Fruit fly (Drosophila melanogaster) whole organism, embryonic: ENCODE measurements around the gene Twdlalpha.

ENCODE experiments used
- CG10979 ChIP-seq: fragments of 200-800 bp; sonication (Bioruptor generic); optimal IDR thresholded peaks from 2 replicates; lab custom pipeline; 2018; ENCODE audit warnings: missing biosample characterization, mild to moderate bottlenecking, missing genetic modification characterization, moderate library complexity
- CG11093 ChIP-seq: fragments of 200-800 bp; sonication (Bioruptor generic); IDR thresholded peaks from 3 replicates; pipeline ENCODE4 v1.3.6; 2022; ENCODE audit warnings: missing biosample characterization, missing genetic modification characterization
- CG11504 ChIP-seq: fragments of 200-800 bp; sonication (Bioruptor generic); optimal IDR thresholded peaks from 3 replicates; lab custom pipeline; 2019; ENCODE audit warnings: missing biosample characterization, mild to moderate bottlenecking, missing genetic modification characterization, moderate library complexity
- CG13296 ChIP-seq: fragments of 200-800 bp; sonication (Bioruptor generic); optimal IDR thresholded peaks from 3 replicates; lab custom pipeline; 2018; ENCODE audit warnings: missing biosample characterization, mild to moderate bottlenecking, missing genetic modification characterization
- CG14667 ChIP-seq: fragments of 200-800 bp; sonication (Bioruptor generic); IDR thresholded peaks from 2 replicates; pipeline ENCODE4 v1.3.6; 2022; ENCODE audit warnings: missing biosample characterization, missing genetic modification characterization
- CG15073 ChIP-seq: fragments of 200-800 bp; sonication (Bioruptor generic); optimal IDR thresholded peaks from 2 replicates; lab custom pipeline; 2016; ENCODE audit warnings: missing biosample characterization, missing genetic modification characterization
- CG17361 ChIP-seq: fragments of 200-800 bp; sonication (Bioruptor generic); IDR thresholded peaks from 3 replicates; pipeline ENCODE4 v1.3.6; 2022; ENCODE audit warnings: missing biosample characterization, missing genetic modification characterization
- CG17829 ChIP-seq: fragments of 200-800 bp; optimal IDR thresholded peaks from 2 replicates; lab custom pipeline; 2019; ENCODE audit warnings: missing biosample characterization, mild to moderate bottlenecking, missing genetic modification characterization, moderate library complexity
- CG18764 ChIP-seq: fragments of 200-800 bp; sonication (Bioruptor generic); optimal IDR thresholded peaks from 3 replicates; lab custom pipeline; 2016; ENCODE audit warnings: missing biosample characterization, missing genetic modification characterization
- CG2199 ChIP-seq: fragments of 200-800 bp; sonication (Bioruptor generic); IDR thresholded peaks from 3 replicates; pipeline ENCODE4 v1.3.6; 2022; ENCODE audit warnings: missing biosample characterization, missing genetic modification characterization
- CG2678 ChIP-seq: fragments of 200-800 bp; sonication (Bioruptor generic); optimal IDR thresholded peaks from 3 replicates; lab custom pipeline; 2019; ENCODE audit warnings: missing biosample characterization, mild to moderate bottlenecking, missing genetic modification characterization, moderate library complexity
- CG30020 ChIP-seq: fragments of 200-800 bp; optimal IDR thresholded peaks from 2 replicates; lab custom pipeline; 2019; ENCODE audit warnings: missing biosample characterization, mild to moderate bottlenecking, missing genetic modification characterization, moderate library complexity
- CG43689 ChIP-seq: fragments of 200-800 bp; sonication (Bioruptor generic); IDR thresholded peaks from 2 replicates; pipeline ENCODE4 v1.3.6; 2022; ENCODE audit warnings: missing biosample characterization, missing genetic modification characterization
- CG6272 ChIP-seq: fragments of 200-800 bp; sonication (Bioruptor generic); IDR thresholded peaks from 2 replicates; pipeline ENCODE4 v1.3.6; 2022; ENCODE audit warnings: missing biosample characterization, missing genetic modification characterization
- CG6813 ChIP-seq: fragments of 200-800 bp; sonication (Bioruptor generic); optimal IDR thresholded peaks from 2 replicates; lab custom pipeline; 2017; ENCODE audit warnings: missing biosample characterization, missing genetic modification characterization, mild to moderate bottlenecking, moderate library complexity, missing genetic modification reagents
- CG7839 ChIP-seq: fragments of 200-800 bp; sonication (Bioruptor generic); optimal IDR thresholded peaks from 3 replicates; lab custom pipeline; 2018; ENCODE audit warnings: missing biosample characterization, mild to moderate bottlenecking, missing genetic modification characterization, moderate library complexity
- CG8765 ChIP-seq: fragments of 200-800 bp; sonication (Bioruptor generic); IDR thresholded peaks from 2 replicates; pipeline ENCODE4 v1.3.6; 2022; ENCODE audit warnings: missing biosample characterization, missing genetic modification characterization
- CG8924 ChIP-seq: fragments of 200-800 bp; optimal IDR thresholded peaks from 3 replicates; lab custom pipeline; 2019; ENCODE audit warnings: missing biosample characterization, mild to moderate bottlenecking, missing genetic modification characterization, moderate library complexity
- Chrac-16 ChIP-seq: fragments of 200-800 bp; sonication (Bioruptor generic); optimal IDR thresholded peaks from 3 replicates; lab custom pipeline; 2016; ENCODE audit warnings: missing biosample characterization, missing genetic modification characterization
- CkIIα-i1 ChIP-seq: fragments of 200-800 bp; sonication (Bioruptor generic); IDR thresholded peaks from 2 replicates; pipeline ENCODE4 v1.3.6; 2022; ENCODE audit warnings: missing biosample characterization, missing genetic modification characterization
- Doc2 ChIP-seq: fragments of 200-800 bp; sonication (Bioruptor generic); IDR thresholded peaks from 2 replicates; pipeline ENCODE4 v1.3.6; 2022; ENCODE audit warnings: missing biosample characterization, missing genetic modification characterization
- Hr3 ChIP-seq: fragments of 200-800 bp; sonication (Bioruptor generic); optimal IDR thresholded peaks from 3 replicates; lab custom pipeline; 2016; ENCODE audit warnings: missing biosample characterization, missing genetic modification characterization
- Med ChIP-seq: fragments of 200-800 bp; sonication (Bioruptor generic); peaks from one replicate; lab custom pipeline; 2016; ENCODE audit warnings: missing biosample characterization, missing genetic modification characterization, mild to moderate bottlenecking, inconsistent platforms, moderate library complexity
- NFAT ChIP-seq: fragments of 200-800 bp; sonication (Bioruptor generic); IDR thresholded peaks from 2 replicates; pipeline ENCODE4 v1.3.6; 2022; ENCODE audit warnings: missing biosample characterization, missing genetic modification characterization
- PHDP ChIP-seq: fragments of 200-800 bp; sonication (Bioruptor generic); optimal IDR thresholded peaks from 3 replicates; lab custom pipeline; 2018; ENCODE audit warnings: missing biosample characterization, mild to moderate bottlenecking, missing genetic modification characterization, moderate library complexity
- Side ChIP-seq: fragments of 200-800 bp; sonication (Bioruptor generic); optimal IDR thresholded peaks from 2 replicates; lab custom pipeline; 2016; ENCODE audit warnings: missing biosample characterization, missing genetic modification characterization
- Trl ChIP-seq, 3 experiments: fragments of >200 bp in 2 of 3; fragments of 200-800 bp in 1 of 3; sonication (Bioruptor generic) in 1 of 3; optimal IDR thresholded peaks; 2 replicates in 1 of 3; 3 replicates in 2 of 3; lab custom pipeline; 2016 to 2017; ENCODE audit warnings: missing biosample characterization in 1 of 3, missing genetic modification characterization in 1 of 3
- ato ChIP-seq: fragments of 200-800 bp; sonication (Bioruptor generic); IDR thresholded peaks from 2 replicates; pipeline ENCODE4 v1.3.6; 2022; ENCODE audit warnings: missing biosample characterization, missing genetic modification characterization; ENCODE audit not compliant: partially characterized antibody
- crp ChIP-seq, 2 experiments: fragments of 200-800 bp; sonication (Bioruptor generic); optimal IDR thresholded peaks; 2 replicates in 1 of 2; 3 replicates in 1 of 2; lab custom pipeline; 2017; ENCODE audit warnings: missing biosample characterization in 2 of 2, missing genetic modification characterization in 2 of 2, mild to moderate bottlenecking in 1 of 2, moderate library complexity in 1 of 2
- da ChIP-seq: fragments of 200-800 bp; sonication (Bioruptor generic); optimal IDR thresholded peaks from 2 replicates; lab custom pipeline; 2016; ENCODE audit warnings: missing biosample characterization, missing genetic modification characterization
- hth ChIP-seq: fragments of >200 bp; optimal IDR thresholded peaks from 2 replicates; lab custom pipeline; 2017; ENCODE audit warnings: inconsistent platforms
- oc ChIP-seq: fragments of 200-800 bp; sonication (Bioruptor generic); optimal IDR thresholded peaks from 2 replicates; lab custom pipeline; 2018; ENCODE audit warnings: missing biosample characterization, mild to moderate bottlenecking, missing genetic modification characterization, moderate library complexity
- pho ChIP-seq: fragments of 200-800 bp; sonication (Bioruptor generic); optimal IDR thresholded peaks from 2 replicates; lab custom pipeline; 2016; ENCODE audit warnings: missing biosample characterization, missing genetic modification characterization
- phol ChIP-seq: fragments of 200-800 bp; sonication (Bioruptor generic); optimal IDR thresholded peaks from 3 replicates; lab custom pipeline; 2018; ENCODE audit warnings: missing biosample characterization, mild to moderate bottlenecking, missing genetic modification characterization, moderate library complexity
- row ChIP-seq: fragments of 200-800 bp; sonication (Bioruptor generic); IDR thresholded peaks from 3 replicates; pipeline ENCODE4 v1.3.6; 2022; ENCODE audit warnings: missing biosample characterization, missing genetic modification characterization
- scrt ChIP-seq: fragments of 200-800 bp; sonication (Bioruptor generic); optimal IDR thresholded peaks from 2 replicates; lab custom pipeline; 2018; ENCODE audit warnings: missing biosample characterization, mild to moderate bottlenecking, missing genetic modification characterization, moderate library complexity
- sna ChIP-seq: fragments of 200-800 bp; sonication (Bioruptor generic); IDR thresholded peaks from 2 replicates; pipeline ENCODE4 v1.3.6; 2022; ENCODE audit warnings: missing biosample characterization, missing genetic modification characterization; ENCODE audit not compliant: partially characterized antibody
- tap ChIP-seq: fragments of 200-800 bp; optimal IDR thresholded peaks from 3 replicates; lab custom pipeline; 2019; ENCODE audit warnings: missing biosample characterization, mild to moderate bottlenecking, missing genetic modification characterization, moderate library complexity
- tup ChIP-seq: fragments of 200-800 bp; sonication (Bioruptor generic); optimal IDR thresholded peaks from 2 replicates; lab custom pipeline; 2016; ENCODE audit warnings: missing biosample characterization, mild to moderate bottlenecking, missing genetic modification characterization, moderate library complexity

The Twdlalpha gene

DNA sequence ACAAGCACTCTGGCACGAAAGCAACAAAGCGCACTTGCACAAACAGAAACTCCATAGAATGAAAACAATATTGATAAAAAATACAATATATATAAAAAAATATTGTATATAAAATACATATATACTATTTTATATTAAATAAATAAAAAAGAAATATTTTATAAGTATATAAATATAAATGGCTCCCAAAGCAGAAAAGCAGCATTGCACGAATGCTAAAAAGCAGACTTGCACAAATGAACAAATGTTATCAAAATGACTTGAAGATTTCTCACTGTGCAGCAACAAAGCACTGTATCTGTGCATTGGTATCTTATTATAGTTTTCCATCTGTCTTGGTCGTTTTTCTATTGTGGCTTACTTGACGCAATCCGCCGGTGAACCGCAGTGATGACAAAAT is 26.1 kb downstream of the Twdlalpha start (continued):
- TF ChIP-seq NFAT (GFP tag; lab: Robert Waterston, UW) (no peak), Med (peak; percentile 32), CG11504 (tag; lab: Kevin White, UChicago) (peak; percentile 69), CG6272 (no peak), Trl (optimal IDR thresholded peaks at IDR 0.05; lab: Kevin White, UChicago) (no peak), Trl (GFP tag; optimal IDR thresholded peaks at IDR 0.05; lab: Kevin White, UChicago) (no peak), Hr3 (GFP tag; lab: Kevin White, UChicago) (peak; percentile 39), pho (GFP tag; lab: Kevin White, UChicago) (no peak), da (GFP tag; lab: Kevin White, UChicago) (no peak), phol (peak; percentile 32), Side (no peak), row (peak; percentile 14; the same call in 1 of the 3 replicates), sna (GFP tag; lab: Robert Waterston, UW) (no peak), CG8765 (GFP tag; lab: Robert Waterston, UW) (no peak), CG17829 (tag; lab: Kevin White, UChicago) (peak; percentile 37), CG43689 (GFP tag; lab: Robert Waterston, UW) (no peak), ato (GFP tag; lab: Robert Waterston, UW) (no peak), hth (lab: Kevin White, UChicago) (no peak), CG13296 (GFP tag; lab: Kevin White, UChicago) (peak; percentile 18), Doc2 (GFP tag; lab: Robert Waterston, UW) (no peak), tup (GFP tag; lab: Kevin White, UChicago) (no peak), Chrac-16 (GFP tag; lab: Kevin White, UChicago) (no peak), crp (GFP tag; optimal IDR thresholded peaks at IDR 0.05; lab: Kevin White, UChicago) (no peak), CG18764 (no peak), CG2678 (tag; lab: Kevin White, UChicago) (peak; percentile 52), CG10979 (tag; lab: Kevin White, UChicago) (peak; percentile 46), CG8924 (peak; percentile 6), CG15073 (GFP tag; lab: Kevin White, UChicago) (no peak), CkIIα-i1 (GFP tag; lab: Robert Waterston, UW) (no peak), CG11093 (GFP tag; lab: Robert Waterston, UW) (no peak), CG17361 (GFP tag; lab: Robert Waterston, UW) (0 out of 3 replicates have a peak, but pooled peaks have one; percentile 22), CG2199 (no peak), oc (tag; lab: Kevin White, UChicago) (peak; percentile 3), scrt (no peak), CG6813 (GFP tag; lab: Kevin White, UChicago) (no peak), tap (peak; percentile 18), CG30020 (tag; lab: Kevin White, UChicago) (no peak), CG7839 (tag; lab: Kevin White, UChicago) (peak; percentile 56), CG14667 (GFP tag; lab: Robert Waterston, UW) (no peak), PHDP (tag; lab: Kevin White, UChicago) (peak; percentile 22)
